Fruit fly (Drosophila melanogaster) whole organism, embryonic: Measurements from ENCODE around the gene CG34008.

Experiments used
- Asciz ChIP-seq: fragments of 200-800 bp; sonication (Bioruptor generic); optimal IDR thresholded peaks from 2 replicates; lab custom pipeline; 2017; ENCODE audit warnings: missing biosample characterization, mild to moderate bottlenecking, missing genetic modification characterization, missing genetic modification reagents
- CG11504 ChIP-seq: fragments of 200-800 bp; sonication (Bioruptor generic); optimal IDR thresholded peaks from 3 replicates; lab custom pipeline; 2019; ENCODE audit warnings: missing biosample characterization, mild to moderate bottlenecking, missing genetic modification characterization, moderate library complexity
- CG11696 ChIP-seq: fragments of 200-800 bp; sonication (Bioruptor generic); IDR thresholded peaks from 2 replicates; pipeline ENCODE4 v1.3.6; 2022; ENCODE audit warnings: missing biosample characterization, missing genetic modification characterization
- CG11723 ChIP-seq: fragments of 200-800 bp; sonication (Bioruptor generic); optimal IDR thresholded peaks from 2 replicates; lab custom pipeline; 2017; ENCODE audit warnings: missing biosample characterization, mild to moderate bottlenecking, missing genetic modification characterization
- CG12155 ChIP-seq: fragments of 200-800 bp; sonication (Bioruptor generic); optimal IDR thresholded peaks from 3 replicates; lab custom pipeline; 2016; ENCODE audit warnings: missing biosample characterization, missing genetic modification characterization
- CG15601 ChIP-seq: fragments of 200-800 bp; sonication (Bioruptor generic); optimal IDR thresholded peaks from 3 replicates; lab custom pipeline; 2019; ENCODE audit warnings: missing biosample characterization, mild to moderate bottlenecking, missing genetic modification characterization, moderate library complexity
- CG1647 ChIP-seq: fragments of 200-800 bp; sonication (Bioruptor generic); optimal IDR thresholded peaks from 3 replicates; lab custom pipeline; 2016; ENCODE audit warnings: missing biosample characterization, missing genetic modification characterization
- CG17912 ChIP-seq: fragments of 200-800 bp; sonication (Bioruptor generic); optimal IDR thresholded peaks from 2 replicates; lab custom pipeline; 2018; ENCODE audit warnings: missing biosample characterization, mild to moderate bottlenecking, missing genetic modification characterization
- CG18476 ChIP-seq: fragments of 200-800 bp; sonication (Bioruptor generic); optimal IDR thresholded peaks from 2 replicates; lab custom pipeline; 2016; ENCODE audit warnings: missing biosample characterization, mild to moderate bottlenecking, missing genetic modification characterization
- CG18599 ChIP-seq: fragments of 200-800 bp; sonication (Bioruptor generic); optimal IDR thresholded peaks from 3 replicates; lab custom pipeline; 2017; ENCODE audit warnings: missing biosample characterization, missing genetic modification characterization, mild to moderate bottlenecking, moderate library complexity, missing genetic modification reagents
- CG18764 ChIP-seq: fragments of 200-800 bp; sonication (Bioruptor generic); optimal IDR thresholded peaks from 3 replicates; lab custom pipeline; 2016; ENCODE audit warnings: missing biosample characterization, missing genetic modification characterization
- CG43689 ChIP-seq: fragments of 200-800 bp; sonication (Bioruptor generic); IDR thresholded peaks from 2 replicates; pipeline ENCODE4 v1.3.6; 2022; ENCODE audit warnings: missing biosample characterization, missing genetic modification characterization
- CG5180 ChIP-seq: fragments of 200-800 bp; sonication (Bioruptor generic); optimal IDR thresholded peaks from 3 replicates; lab custom pipeline; 2017; ENCODE audit warnings: missing biosample characterization, missing genetic modification characterization, mild to moderate bottlenecking, moderate library complexity, missing genetic modification reagents
- CG5245 ChIP-seq: fragments of 200-800 bp; sonication (Bioruptor generic); optimal IDR thresholded peaks from 3 replicates; lab custom pipeline; 2016; ENCODE audit warnings: missing biosample characterization, missing genetic modification characterization
- CG7357 ChIP-seq: fragments of 200-800 bp; sonication (Bioruptor generic); IDR thresholded peaks from 3 replicates; pipeline ENCODE4 v1.3.6; 2022; ENCODE audit warnings: missing biosample characterization, missing genetic modification characterization
- CG7372 ChIP-seq: fragments of 200-800 bp; sonication (Bioruptor generic); IDR thresholded peaks from 2 replicates; pipeline ENCODE4 v1.3.6; 2022; ENCODE audit warnings: missing biosample characterization, missing genetic modification characterization
- CG7839 ChIP-seq: fragments of 200-800 bp; sonication (Bioruptor generic); optimal IDR thresholded peaks from 3 replicates; lab custom pipeline; 2018; ENCODE audit warnings: missing biosample characterization, mild to moderate bottlenecking, missing genetic modification characterization, moderate library complexity
- CG7963 ChIP-seq: fragments of 200-800 bp; sonication (Bioruptor generic); IDR thresholded peaks from 3 replicates; pipeline ENCODE4 v1.3.6; 2022; ENCODE audit warnings: missing biosample characterization, missing genetic modification characterization; ENCODE audit not compliant: partially characterized antibody
- CG8924 ChIP-seq: fragments of 200-800 bp; optimal IDR thresholded peaks from 3 replicates; lab custom pipeline; 2019; ENCODE audit warnings: missing biosample characterization, mild to moderate bottlenecking, missing genetic modification characterization, moderate library complexity
- CG9876 ChIP-seq: fragments of 200-800 bp; sonication (Bioruptor generic); optimal IDR thresholded peaks from 2 replicates; lab custom pipeline; 2016; ENCODE audit warnings: missing biosample characterization, missing genetic modification characterization
- CTCF ChIP-seq: fragments of 200-800 bp; sonication (Bioruptor generic); optimal IDR thresholded peaks from 2 replicates; lab custom pipeline; 2017; ENCODE audit warnings: missing biosample characterization, mild to moderate bottlenecking, missing genetic modification characterization, moderate library complexity
- Camta ChIP-seq: fragments of 200-800 bp; sonication (Bioruptor generic); optimal IDR thresholded peaks from 2 replicates; lab custom pipeline; 2016; ENCODE audit warnings: missing biosample characterization, missing genetic modification characterization
- CoRest ChIP-seq: fragments of 200-800 bp; sonication (Bioruptor generic); optimal IDR thresholded peaks from 3 replicates; lab custom pipeline; 2018; ENCODE audit warnings: missing biosample characterization, mild to moderate bottlenecking, missing genetic modification characterization, moderate library complexity
- Dfd ChIP-seq, 2 experiments: fragments of >200 bp; optimal IDR thresholded peaks; 2 replicates each; lab custom pipeline; 2017; ENCODE audit warnings: missing biosample characterization in 2 of 2, missing genetic modification characterization in 2 of 2
- Doc2 ChIP-seq: fragments of 200-800 bp; sonication (Bioruptor generic); IDR thresholded peaks from 2 replicates; pipeline ENCODE4 v1.3.6; 2022; ENCODE audit warnings: missing biosample characterization, missing genetic modification characterization
- Fer1 ChIP-seq: fragments of 200-800 bp; sonication (Bioruptor generic); optimal IDR thresholded peaks from 2 replicates; lab custom pipeline; 2017; ENCODE audit warnings: missing biosample characterization, mild to moderate bottlenecking, missing genetic modification characterization
- Fer3 ChIP-seq: fragments of 200-800 bp; sonication (Bioruptor generic); optimal IDR thresholded peaks from 2 replicates; lab custom pipeline; 2018; ENCODE audit warnings: missing biosample characterization, mild to moderate bottlenecking, missing genetic modification characterization, moderate library complexity
- HmgD ChIP-seq: fragments of 200-800 bp; sonication (Bioruptor generic); optimal IDR thresholded peaks from 3 replicates; lab custom pipeline; 2016; ENCODE audit warnings: missing biosample characterization, missing genetic modification characterization
- Lim3 ChIP-seq: fragments of 200-800 bp; sonication (Bioruptor generic); IDR thresholded peaks from 2 replicates; pipeline ENCODE4 v1.3.6; 2022; ENCODE audit warnings: missing biosample characterization, missing genetic modification characterization
- Mad ChIP-seq: fragments of 200-800 bp; sonication (Bioruptor generic); optimal IDR thresholded peaks from 2 replicates; lab custom pipeline; 2016; ENCODE audit warnings: missing biosample characterization, missing genetic modification characterization
- NfI ChIP-seq: fragments of 200-800 bp; sonication (Bioruptor generic); optimal IDR thresholded peaks from 3 replicates; lab custom pipeline; 2018; ENCODE audit warnings: missing biosample characterization, mild to moderate bottlenecking, missing genetic modification characterization, moderate library complexity
- Ptx1 ChIP-seq: fragments of 200-800 bp; sonication (Bioruptor generic); IDR thresholded peaks from 2 replicates; pipeline ENCODE4 v1.3.6; 2022; ENCODE audit warnings: missing biosample characterization, missing genetic modification characterization
- Side ChIP-seq: fragments of 200-800 bp; sonication (Bioruptor generic); optimal IDR thresholded peaks from 2 replicates; lab custom pipeline; 2016; ENCODE audit warnings: missing biosample characterization, missing genetic modification characterization
- cg ChIP-seq: fragments of 200-800 bp; sonication (Bioruptor generic); optimal IDR thresholded peaks from 3 replicates; lab custom pipeline; 2019; ENCODE audit warnings: missing biosample characterization, mild to moderate bottlenecking, missing genetic modification characterization, moderate library complexity
- crc ChIP-seq: fragments of 200-800 bp; sonication (Bioruptor generic); optimal IDR thresholded peaks from 2 replicates; lab custom pipeline; 2016; ENCODE audit warnings: missing biosample characterization, missing genetic modification characterization
- fd102C ChIP-seq: fragments of 200-800 bp; sonication (Bioruptor generic); optimal IDR thresholded peaks from 2 replicates; lab custom pipeline; 2018; ENCODE audit warnings: missing biosample characterization, mild to moderate bottlenecking, missing genetic modification characterization, moderate library complexity
- gcm2 ChIP-seq: fragments of 200-800 bp; sonication (Bioruptor generic); optimal IDR thresholded peaks from 2 replicates; lab custom pipeline; 2016; ENCODE audit warnings: missing biosample characterization, missing genetic modification characterization
- gsb ChIP-seq: fragments of 200-800 bp; sonication (Bioruptor generic); IDR thresholded peaks from 2 replicates; pipeline ENCODE4 v1.3.6; 2022; ENCODE audit warnings: missing biosample characterization, missing genetic modification characterization
- gt ChIP-seq: fragments of 200-800 bp; sonication (Bioruptor generic); IDR thresholded peaks from 2 replicates; pipeline ENCODE4 v1.3.6; 2022; ENCODE audit warnings: missing biosample characterization, missing genetic modification characterization
- inv ChIP-seq: fragments of 200-800 bp; sonication (Bioruptor generic); IDR thresholded peaks from 2 replicates; pipeline ENCODE4 v1.3.6; 2022; ENCODE audit warnings: missing biosample characterization, missing genetic modification characterization; ENCODE audit not compliant: partially characterized antibody
- kay ChIP-seq: fragments of 200-800 bp; sonication (Bioruptor generic); optimal IDR thresholded peaks from 2 replicates; lab custom pipeline; 2016; ENCODE audit warnings: missing biosample characterization, missing genetic modification characterization
- lab ChIP-seq: fragments of 200-800 bp; sonication (Bioruptor generic); optimal IDR thresholded peaks from 3 replicates; lab custom pipeline; 2017; ENCODE audit warnings: missing biosample characterization, missing genetic modification characterization, mild to moderate bottlenecking, moderate library complexity, missing genetic modification reagents
- lmd ChIP-seq: fragments of 200-800 bp; sonication (Bioruptor generic); IDR thresholded peaks from 2 replicates; pipeline ENCODE4 v1.3.6; 2022; ENCODE audit warnings: missing biosample characterization, missing genetic modification characterization
- org-1 ChIP-seq: fragments of 200-800 bp; sonication (Bioruptor generic); optimal IDR thresholded peaks from 2 replicates; lab custom pipeline; 2017; ENCODE audit warnings: missing biosample characterization, missing genetic modification characterization
- repo ChIP-seq: fragments of 200-800 bp; sonication (Bioruptor generic); optimal IDR thresholded peaks from 2 replicates; lab custom pipeline; 2016; ENCODE audit warnings: missing biosample characterization, missing genetic modification characterization
- sd ChIP-seq: fragments of 200-800 bp; sonication (Bioruptor generic); optimal IDR thresholded peaks from 3 replicates; lab custom pipeline; 2018; ENCODE audit warnings: missing biosample characterization, mild to moderate bottlenecking, missing genetic modification characterization, moderate library complexity
- slp2 ChIP-seq: fragments of 200-800 bp; sonication (Bioruptor generic); optimal IDR thresholded peaks from 2 replicates; lab custom pipeline; 2016; ENCODE audit warnings: missing biosample characterization, missing genetic modification characterization
- sna ChIP-seq: fragments of 200-800 bp; sonication (Bioruptor generic); IDR thresholded peaks from 2 replicates; pipeline ENCODE4 v1.3.6; 2022; ENCODE audit warnings: missing biosample characterization, missing genetic modification characterization; ENCODE audit not compliant: partially characterized antibody
- wor ChIP-seq: fragments of 200-800 bp; sonication (Bioruptor generic); IDR thresholded peaks from 2 replicates; pipeline ENCODE4 v1.3.6; 2022; ENCODE audit warnings: missing biosample characterization, missing genetic modification characterization

The CG34008 gene

DNA sequence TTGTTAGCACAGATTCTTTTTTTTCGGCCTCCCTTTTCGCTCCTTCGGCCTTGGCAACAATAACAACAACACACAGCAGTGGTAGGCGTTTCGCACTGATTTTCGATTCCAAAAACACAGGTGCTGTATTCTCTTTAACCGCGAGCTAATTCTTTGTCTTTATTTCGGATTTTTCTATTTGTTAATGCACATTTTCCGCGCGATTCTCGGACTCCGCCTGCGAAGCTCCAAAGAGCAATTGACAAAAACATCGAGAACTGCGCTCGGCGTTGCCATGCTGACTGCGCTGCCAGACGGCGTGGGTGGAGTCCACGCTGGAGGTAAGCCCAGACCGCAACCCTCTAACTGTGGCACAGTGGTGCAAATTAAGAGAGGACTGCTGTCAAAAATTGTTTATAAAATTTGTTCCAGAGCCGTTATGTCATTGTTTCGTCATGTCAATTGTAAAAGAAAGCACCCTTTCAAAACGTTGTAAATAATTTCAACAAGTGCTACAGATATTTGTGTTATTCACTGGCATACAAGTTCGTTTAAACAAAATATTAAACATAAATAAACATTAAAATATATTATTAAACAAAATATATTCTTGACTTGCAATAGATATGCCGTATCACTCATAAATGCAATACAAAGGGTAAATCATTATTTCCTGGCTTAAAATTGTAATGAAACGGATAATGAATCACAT, 23.8 kb downstream of the CG34008 start, which contains the start of the genes DPCoAC and CG5180 (continued):
- TF ChIP-seq CG12155 (GFP tag; lab: Kevin White, UChicago) (peak; percentile 87), Asciz (GFP tag; lab: Kevin White, UChicago) (no peak), Camta (GFP tag; lab: Kevin White, UChicago) (peak; percentile 45), CG18764 (peak; percentile 52), Fer1 (GFP tag; lab: Kevin White, UChicago) (peak; percentile 9), Dfd (GFP tag; optimal IDR thresholded peaks at IDR 0.05; lab: Kevin White, UChicago) (no peak), CG18476 (GFP tag; lab: Kevin White, UChicago) (peak; percentile 1), sd (tag; lab: Kevin White, UChicago) (no peak), Fer3 (tag; lab: Kevin White, UChicago) (peak; percentile 54), lmd (GFP tag; lab: Robert Waterston, UW) (peak; percentile 78), CG7372 (GFP tag; lab: Robert Waterston, UW) (peak; percentile 68; the same call in 1 of the 2 replicates), CG11723 (peak; percentile 53), CG11504 (tag; lab: Kevin White, UChicago) (peak; percentile 66), cg (GFP tag; lab: Kevin White, UChicago) (peak; percentile 56), CG11696 (GFP tag; lab: Robert Waterston, UW) (0 out of 2 replicates have a peak, but pooled peaks have one; percentile 43), CG5245 (peak; percentile 41), CG7839 (tag; lab: Kevin White, UChicago) (peak; percentile 62), CG1647 (GFP tag; lab: Kevin White, UChicago) (peak; percentile 75), Mad (GFP tag; lab: Kevin White, UChicago) (peak; percentile 60), NfI (peak; percentile 72), CG17912 (GFP tag; lab: Kevin White, UChicago) (peak; percentile 62), CG7357 (GFP tag; lab: Robert Waterston, UW) (peak; percentile 50; the same call in 1 of the 3 replicates), gt (0 out of 2 replicates have a peak, but pooled peaks have one; percentile 37), gcm2 (GFP tag; lab: Kevin White, UChicago) (no peak), Doc2 (GFP tag; lab: Robert Waterston, UW) (no peak), CG15601 (tag; lab: Kevin White, UChicago) (no peak), kay (peak; percentile 5), gsb (0 out of 2 replicates have a peak, but pooled peaks have one; percentile 40), CTCF (peak; percentile 56), CoRest (tag; lab: Kevin White, UChicago) (peak; percentile 73), CG18599 (GFP tag; lab: Kevin White, UChicago) (peak; percentile 38), Side (GFP tag; lab: Kevin White, UChicago) (peak; percentile 19), Ptx1 (peak; percentile 73), Lim3 (GFP tag; lab: Robert Waterston, UW) (no peak), CG9876 (GFP tag; lab: Kevin White, UChicago) (peak; percentile 85), HmgD (GFP tag; lab: Kevin White, UChicago) (peak; percentile 92), CG5180 (peak; percentile 51), fd102C (GFP tag; lab: Kevin White, UChicago) (no peak), lab (GFP tag; lab: Kevin White, UChicago) (peak; percentile 68), sna (GFP tag; lab: Robert Waterston, UW) (no peak), repo (GFP tag; lab: Kevin White, UChicago) (peak; percentile 44), CG43689 (GFP tag; lab: Robert Waterston, UW) (0 out of 2 replicates have a peak, but pooled peaks have one; percentile 33), CG7963 (GFP tag; lab: Robert Waterston, UW) (peak; percentile 71; the same call in 2 of the 3 replicates), wor (GFP tag; lab: Robert Waterston, UW) (peak; percentile 26; the same call in 1 of the 2 replicates), org-1 (GFP tag; lab: Kevin White, UChicago) (no peak), slp2 (GFP tag; lab: Kevin White, UChicago) (peak; percentile 56), crc (peak; percentile 62), inv (peak; percentile 60; the same call in 1 of the 2 replicates), CG8924 (tag; lab: Kevin White, UChicago) (peak; percentile 59)
